Fruit fly (Drosophila melanogaster) S2 (cell line): ENCODE results near the gene Trl.

Source experiments
- CG8478 ChIP-seq: fragments of >200 bp; optimal IDR thresholded peaks from 2 replicates; lab custom pipeline; 2018
- CTCF ChIP-seq, 2 experiments: fragments of >200 bp; optimal IDR thresholded peaks; 2 replicates each; lab custom pipeline; 2018

DNA sequence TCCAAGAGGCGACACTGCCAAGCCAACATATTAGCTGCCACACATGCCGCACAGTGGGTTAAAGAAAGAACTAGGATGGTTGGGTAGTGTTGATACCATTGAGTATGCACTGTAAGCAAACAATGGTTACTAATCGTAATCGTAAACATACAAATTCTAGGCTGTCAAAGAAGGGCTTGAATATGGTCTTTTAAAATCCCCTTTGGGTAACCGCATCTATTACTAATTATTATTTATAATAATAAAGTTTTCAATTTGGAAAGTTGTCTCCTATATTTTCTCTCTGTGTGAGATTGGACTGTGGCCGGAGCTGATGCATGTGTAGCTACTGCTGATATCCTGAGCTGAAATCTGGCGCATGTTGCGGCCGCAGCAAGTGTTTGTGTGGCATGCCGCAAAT lies 29.1 kb downstream of the Trl start:
- no peak for TF ChIP-seq CG8478 (lab: Kevin White, UChicago)
- TF ChIP-seq CTCF (optimal IDR thresholded peaks at IDR 0.05; lab: Kevin White, UChicago), result no peak
